Fruit fly (Drosophila melanogaster) whole organism, embryonic: Measurements from ENCODE around the gene Ucp4A.

Experiments used
- Asciz ChIP-seq: fragments of 200-800 bp; sonication (Bioruptor generic); optimal IDR thresholded peaks from 2 replicates; lab custom pipeline; 2017; ENCODE audit warnings: missing biosample characterization, mild to moderate bottlenecking, missing genetic modification characterization, missing genetic modification reagents
- Atf3 ChIP-seq: fragments of 200-800 bp; sonication (Bioruptor generic); optimal IDR thresholded peaks from 3 replicates; lab custom pipeline; 2016; ENCODE audit warnings: missing biosample characterization, missing genetic modification characterization
- BEAF-32 ChIP-seq: fragments of 200-800 bp; sonication (Bioruptor generic); optimal IDR thresholded peaks from 3 replicates; lab custom pipeline; 2017; ENCODE audit warnings: missing biosample characterization, missing genetic modification characterization, mild to moderate bottlenecking, moderate library complexity, missing genetic modification reagents
- Bdp1 ChIP-seq: fragments of 200-800 bp; sonication (Bioruptor generic); optimal IDR thresholded peaks from 3 replicates; lab custom pipeline; 2016; ENCODE audit warnings: missing biosample characterization, missing genetic modification characterization
- Blimp-1 ChIP-seq: fragments of 200-800 bp; sonication (Bioruptor generic); optimal IDR thresholded peaks from 3 replicates; lab custom pipeline; 2018; ENCODE audit warnings: missing biosample characterization, missing genetic modification characterization, mild to moderate bottlenecking, moderate library complexity, missing genetic modification reagents
- CG10267 ChIP-seq: fragments of 200-800 bp; sonication (Bioruptor generic); optimal IDR thresholded peaks from 2 replicates; lab custom pipeline; 2018; ENCODE audit warnings: missing biosample characterization, mild to moderate bottlenecking, missing genetic modification characterization, moderate library complexity
- CG10462 ChIP-seq: fragments of 200-800 bp; sonication (Bioruptor generic); optimal IDR thresholded peaks from 2 replicates; lab custom pipeline; 2016; ENCODE audit warnings: missing biosample characterization, missing genetic modification characterization
- CG12299 ChIP-seq: fragments of 200-800 bp; sonication (Bioruptor generic); optimal IDR thresholded peaks from 2 replicates; lab custom pipeline; 2018; ENCODE audit warnings: missing biosample characterization, mild to moderate bottlenecking, missing genetic modification characterization
- CG12659 ChIP-seq: fragments of 200-800 bp; sonication (Bioruptor generic); optimal IDR thresholded peaks from 3 replicates; lab custom pipeline; 2017; ENCODE audit warnings: mild to moderate bottlenecking, missing biosample characterization, missing genetic modification reagents, missing genetic modification characterization
- CG1529 ChIP-seq: fragments of 200-800 bp; sonication (Bioruptor generic); optimal IDR thresholded peaks from 3 replicates; lab custom pipeline; 2018; ENCODE audit warnings: missing biosample characterization, missing genetic modification characterization
- CG17802 ChIP-seq: fragments of 200-800 bp; sonication (Bioruptor generic); optimal IDR thresholded peaks from 2 replicates; lab custom pipeline; 2018; ENCODE audit warnings: missing biosample characterization, mild to moderate bottlenecking, missing genetic modification characterization, moderate library complexity
- CG18476 ChIP-seq: fragments of 200-800 bp; sonication (Bioruptor generic); optimal IDR thresholded peaks from 2 replicates; lab custom pipeline; 2016; ENCODE audit warnings: missing biosample characterization, mild to moderate bottlenecking, missing genetic modification characterization
- CG2116 ChIP-seq: fragments of 200-800 bp; sonication (Bioruptor generic); optimal IDR thresholded peaks from 3 replicates; lab custom pipeline; 2018; ENCODE audit warnings: missing biosample characterization, mild to moderate bottlenecking, missing genetic modification characterization
- CG3281 ChIP-seq: fragments of 200-800 bp; sonication (Bioruptor generic); optimal IDR thresholded peaks from 3 replicates; lab custom pipeline; 2017; ENCODE audit warnings: missing biosample characterization, mild to moderate bottlenecking, missing genetic modification characterization
- CG34422 ChIP-seq: fragments of 200-800 bp; sonication (Bioruptor generic); IDR thresholded peaks from 3 replicates; pipeline ENCODE4 v1.3.6; 2022; ENCODE audit warnings: missing biosample characterization, missing genetic modification characterization
- CG3726 ChIP-seq: fragments of 200-800 bp; sonication (Bioruptor generic); IDR thresholded peaks from 3 replicates; pipeline ENCODE4, ENCODE4 v1.3.6; 2022; ENCODE audit warnings: missing biosample characterization, missing genetic modification characterization
- CG42726 ChIP-seq: fragments of 200-800 bp; sonication (Bioruptor generic); IDR thresholded peaks from 2 replicates; pipeline ENCODE4 v1.3.6; 2022; ENCODE audit warnings: missing biosample characterization, missing genetic modification characterization; ENCODE audit not compliant: partially characterized antibody
- CG4360 ChIP-seq: fragments of 200-800 bp; sonication (Bioruptor generic); IDR thresholded peaks from 2 replicates; pipeline ENCODE4 v1.3.6; 2022; ENCODE audit warnings: missing biosample characterization, missing genetic modification characterization
- CG9797 ChIP-seq: fragments of 200-800 bp; sonication (Bioruptor generic); optimal IDR thresholded peaks from 3 replicates; lab custom pipeline; 2018; ENCODE audit warnings: missing biosample characterization, mild to moderate bottlenecking, missing genetic modification characterization
- CG9876 ChIP-seq: fragments of 200-800 bp; sonication (Bioruptor generic); optimal IDR thresholded peaks from 2 replicates; lab custom pipeline; 2016; ENCODE audit warnings: missing biosample characterization, missing genetic modification characterization
- Dbx ChIP-seq: fragments of 200-800 bp; sonication (Bioruptor generic); IDR thresholded peaks from 3 replicates; pipeline ENCODE4 v1.3.6; 2022; ENCODE audit warnings: missing biosample characterization, missing genetic modification characterization
- Dip2 ChIP-seq: fragments of 200-800 bp; sonication (Bioruptor generic); IDR thresholded peaks from 2 replicates; pipeline ENCODE4 v1.3.6; 2022; ENCODE audit warnings: missing biosample characterization, missing genetic modification characterization
- Fer1 ChIP-seq: fragments of 200-800 bp; sonication (Bioruptor generic); optimal IDR thresholded peaks from 2 replicates; lab custom pipeline; 2017; ENCODE audit warnings: missing biosample characterization, mild to moderate bottlenecking, missing genetic modification characterization
- HHEX ChIP-seq: fragments of 200-800 bp; sonication (Bioruptor generic); optimal IDR thresholded peaks from 3 replicates; lab custom pipeline; 2017; ENCODE audit warnings: missing biosample characterization, mild to moderate bottlenecking, missing genetic modification characterization, missing genetic modification reagents
- HLHmδ ChIP-seq: fragments of 200-800 bp; sonication (Bioruptor generic); optimal IDR thresholded peaks from 2 replicates; lab custom pipeline; 2018; ENCODE audit warnings: missing biosample characterization, mild to moderate bottlenecking, missing genetic modification characterization, moderate library complexity
- Med ChIP-seq: fragments of 200-800 bp; sonication (Bioruptor generic); peaks from one replicate; lab custom pipeline; 2016; ENCODE audit warnings: missing biosample characterization, missing genetic modification characterization, mild to moderate bottlenecking, inconsistent platforms, moderate library complexity
- Nf-YC ChIP-seq: fragments of 200-800 bp; optimal IDR thresholded peaks from 3 replicates; lab custom pipeline; 2019; ENCODE audit warnings: missing biosample characterization, mild to moderate bottlenecking, missing genetic modification characterization, moderate library complexity
- PHDP ChIP-seq: fragments of 200-800 bp; sonication (Bioruptor generic); optimal IDR thresholded peaks from 3 replicates; lab custom pipeline; 2018; ENCODE audit warnings: missing biosample characterization, mild to moderate bottlenecking, missing genetic modification characterization, moderate library complexity
- Ptx1 ChIP-seq: fragments of 200-800 bp; sonication (Bioruptor generic); IDR thresholded peaks from 2 replicates; pipeline ENCODE4 v1.3.6; 2022; ENCODE audit warnings: missing biosample characterization, missing genetic modification characterization
- Sin3A ChIP-seq: fragments of >200 bp; optimal IDR thresholded peaks from 2 replicates; lab custom pipeline; 2018
- Sry-δ ChIP-seq: fragments of 200-800 bp; sonication (Bioruptor generic); optimal IDR thresholded peaks from 2 replicates; lab custom pipeline; 2016; ENCODE audit warnings: missing biosample characterization, missing genetic modification characterization
- Tbp ChIP-seq: fragments of >200 bp; optimal IDR thresholded peaks from 2 replicates; lab custom pipeline; 2018; ENCODE audit warnings: missing biosample characterization, missing genetic modification characterization
- bsh ChIP-seq, 2 experiments: fragments of 200-800 bp; sonication (Bioruptor generic); optimal IDR thresholded peaks; 2 replicates each; lab custom pipeline; 2017 to 2018; ENCODE audit warnings: mild to moderate bottlenecking in 2 of 2, missing biosample characterization in 2 of 2, missing genetic modification characterization in 2 of 2, moderate library complexity in 1 of 2
- cad ChIP-seq: fragments of >200 bp; optimal IDR thresholded peaks from 2 replicates; lab custom pipeline; 2017; ENCODE audit warnings: missing biosample characterization, missing genetic modification characterization
- cato ChIP-seq: fragments of 200-800 bp; sonication (Bioruptor generic); optimal IDR thresholded peaks from 2 replicates; lab custom pipeline; 2016; ENCODE audit warnings: missing biosample characterization, missing genetic modification characterization, borderline replicate concordance
- da ChIP-seq: fragments of 200-800 bp; sonication (Bioruptor generic); optimal IDR thresholded peaks from 2 replicates; lab custom pipeline; 2016; ENCODE audit warnings: missing biosample characterization, missing genetic modification characterization
- dan ChIP-seq: fragments of 200-800 bp; sonication (Bioruptor generic); IDR thresholded peaks from 2 replicates; pipeline ENCODE4 v1.3.6; 2022; ENCODE audit warnings: missing biosample characterization, missing genetic modification characterization
- dmrt11E ChIP-seq: fragments of 200-800 bp; sonication (Bioruptor generic); optimal IDR thresholded peaks from 3 replicates; lab custom pipeline; 2018; ENCODE audit warnings: missing biosample characterization, mild to moderate bottlenecking, missing genetic modification characterization, moderate library complexity
- fd3F ChIP-seq: fragments of 200-800 bp; sonication (Bioruptor generic); optimal IDR thresholded peaks from 2 replicates; lab custom pipeline; 2018; ENCODE audit warnings: missing biosample characterization, mild to moderate bottlenecking, missing genetic modification characterization, moderate library complexity
- gcm2 ChIP-seq: fragments of 200-800 bp; sonication (Bioruptor generic); optimal IDR thresholded peaks from 2 replicates; lab custom pipeline; 2016; ENCODE audit warnings: missing biosample characterization, missing genetic modification characterization
- grau ChIP-seq: fragments of 200-800 bp; optimal IDR thresholded peaks from 3 replicates; lab custom pipeline; 2019; ENCODE audit warnings: missing biosample characterization, mild to moderate bottlenecking, missing genetic modification characterization, moderate library complexity
- gro ChIP-seq: fragments of 200-800 bp; sonication (Bioruptor generic); optimal IDR thresholded peaks from 2 replicates; lab custom pipeline; 2016; ENCODE audit warnings: missing biosample characterization, missing genetic modification characterization
- hth ChIP-seq: fragments of >200 bp; optimal IDR thresholded peaks from 2 replicates; lab custom pipeline; 2017; ENCODE audit warnings: inconsistent platforms
- lola ChIP-seq, 3 experiments: fragments of >200 bp in 2 of 3; fragments of 200-800 bp in 1 of 3; sonication (Bioruptor generic) in 1 of 3; optimal IDR thresholded peaks; 2 replicates each; lab custom pipeline; 2017 to 2019; ENCODE audit warnings: missing biosample characterization in 3 of 3, missing genetic modification characterization in 3 of 3, mild to moderate bottlenecking in 1 of 3, moderate library complexity in 1 of 3
- nmo ChIP-seq: fragments of 200-800 bp; sonication (Bioruptor generic); optimal IDR thresholded peaks from 2 replicates; lab custom pipeline; 2018; ENCODE audit warnings: missing biosample characterization, mild to moderate bottlenecking, missing genetic modification characterization, moderate library complexity
- peb ChIP-seq: fragments of 200-800 bp; sonication (Bioruptor generic); IDR thresholded peaks from 2 replicates; pipeline ENCODE4 v1.3.6; 2022; ENCODE audit warnings: missing biosample characterization, missing genetic modification characterization
- sens ChIP-seq: fragments of 200-800 bp; sonication (Bioruptor generic); peaks from one replicate; lab custom pipeline; 2016; ENCODE audit warnings: missing biosample characterization, missing genetic modification characterization
- sima ChIP-seq: fragments of 200-800 bp; sonication (Bioruptor generic); optimal IDR thresholded peaks from 2 replicates; lab custom pipeline; 2016; ENCODE audit warnings: missing biosample characterization, missing genetic modification characterization
- tna ChIP-seq: fragments of 200-800 bp; sonication (Bioruptor generic); IDR thresholded peaks from 2 replicates; pipeline ENCODE4 v1.3.6; 2022; ENCODE audit warnings: missing biosample characterization, missing genetic modification characterization; ENCODE audit not compliant: partially characterized antibody
- trem ChIP-seq: fragments of 200-800 bp; optimal IDR thresholded peaks from 3 replicates; lab custom pipeline; 2019; ENCODE audit warnings: missing biosample characterization, mild to moderate bottlenecking, missing genetic modification characterization, moderate library complexity
- ttk ChIP-seq: fragments of 200-800 bp; sonication (Bioruptor generic); IDR thresholded peaks from 2 replicates; pipeline ENCODE4 v2.1.2; 2022; ENCODE audit warnings: missing biosample characterization, missing genetic modification characterization
- wek ChIP-seq: fragments of 200-800 bp; sonication (Bioruptor generic); optimal IDR thresholded peaks from 3 replicates; lab custom pipeline; 2018; ENCODE audit warnings: missing biosample characterization, mild to moderate bottlenecking, missing genetic modification characterization, moderate library complexity

Ucp4A gene

DNA sequence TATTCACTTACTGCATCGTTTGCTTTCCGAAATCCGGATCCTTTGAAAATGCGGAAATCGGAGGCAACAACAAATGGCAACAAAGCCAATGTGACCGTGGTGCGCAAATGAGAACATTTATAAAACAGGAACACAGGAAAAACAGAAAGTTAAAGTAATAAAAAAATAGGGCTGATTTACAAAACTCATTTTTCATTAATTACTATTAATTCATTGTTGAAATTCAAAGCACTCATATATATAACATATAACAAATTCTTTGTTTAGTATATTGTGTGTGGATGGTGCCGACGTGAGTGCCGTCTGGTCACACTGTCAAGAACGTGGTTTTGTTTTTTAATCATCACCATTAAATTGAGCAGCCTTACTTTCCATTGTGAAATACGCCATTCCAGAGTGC, 16.0 kb downstream of the Ucp4A start, which contains the start of the genes Arp8 and CG6769 (continued):
- peak; percentile 52 for TF ChIP-seq CG10267 (tag; lab: Kevin White, UChicago)
- TF ChIP-seq sens (GFP tag; lab: Kevin White, UChicago): peak; percentile 58
- TF ChIP-seq Fer1: peak; percentile 45
- TF ChIP-seq Sry-δ (GFP tag; lab: Kevin White, UChicago): peak; percentile 14
- peak; percentile 68 for TF ChIP-seq trem
- no peak for TF ChIP-seq cad (GFP tag; lab: Kevin White, UChicago)
- TF ChIP-seq Dbx (GFP tag; lab: Robert Waterston, UW): no peak
- no peak for TF ChIP-seq Dip2 (GFP tag; lab: Robert Waterston, UW)
- peak; percentile 80 for TF ChIP-seq CG9797 (GFP tag; lab: Kevin White, UChicago)
- TF ChIP-seq Bdp1 (GFP tag; lab: Kevin White, UChicago): no peak
- TF ChIP-seq hth (lab: Kevin White, UChicago): no peak
- peak; percentile 82 for TF ChIP-seq Med (GFP tag; lab: Kevin White, UChicago)
- TF ChIP-seq BEAF-32 (GFP tag; lab: Kevin White, UChicago): peak; percentile 43
- TF ChIP-seq CG10462 (GFP tag; lab: Kevin White, UChicago): no peak
- TF ChIP-seq lola (GFP tag; optimal IDR thresholded peaks at IDR 0.05; lab: Kevin White, UChicago): peak in 1 of 3 experiments; percentile 33
- TF ChIP-seq HLHmδ: no peak
- no peak for TF ChIP-seq Atf3 (GFP tag; lab: Kevin White, UChicago)
- TF ChIP-seq gcm2 (GFP tag; lab: Kevin White, UChicago): no peak
- no peak for TF ChIP-seq dmrt11E (tag; lab: Kevin White, UChicago)
- TF ChIP-seq CG12659: peak; percentile 32
- no peak for TF ChIP-seq Tbp (GFP tag; lab: Kevin White, UChicago)
- TF ChIP-seq grau (tag; lab: Kevin White, UChicago): peak; percentile 57
- TF ChIP-seq CG3281: no peak
- TF ChIP-seq tna: no peak
- TF ChIP-seq HHEX: no peak
- TF ChIP-seq CG3726 (GFP tag; lab: Robert Waterston, UW): no peak
- peak; percentile 12 for TF ChIP-seq nmo
- TF ChIP-seq Nf-YC: no peak
- TF ChIP-seq gro (GFP tag; lab: Kevin White, UChicago): no peak
- TF ChIP-seq dan: no peak
- TF ChIP-seq PHDP (tag; lab: Kevin White, UChicago): peak; percentile 2
- no peak for TF ChIP-seq da (GFP tag; lab: Kevin White, UChicago)
- TF ChIP-seq fd3F (GFP tag; lab: Kevin White, UChicago): no peak
- TF ChIP-seq cato (GFP tag; lab: Kevin White, UChicago): peak; percentile 16
- no peak for TF ChIP-seq bsh (GFP tag; optimal IDR thresholded peaks at IDR 0.05; lab: Kevin White, UChicago)
- no peak for TF ChIP-seq CG9876
- no peak for TF ChIP-seq CG34422
- TF ChIP-seq CG42726 (GFP tag; lab: Robert Waterston, UW): no peak
- peak; percentile 17 for TF ChIP-seq CG12299 (tag; lab: Kevin White, UChicago)
- TF ChIP-seq CG1529: no peak
- no peak for TF ChIP-seq ttk (GFP tag; lab: Robert Waterston, UW)
- TF ChIP-seq Ptx1 (GFP tag; lab: Robert Waterston, UW): no peak
- no peak for TF ChIP-seq CG17802 (tag; lab: Kevin White, UChicago)
- TF ChIP-seq Sin3A (lab: Kevin White, UChicago): peak; percentile 36
- no peak for TF ChIP-seq peb (GFP tag; lab: Robert Waterston, UW)
- TF ChIP-seq Asciz (GFP tag; lab: Kevin White, UChicago): no peak
- TF ChIP-seq Blimp-1: no peak
- peak; percentile 53 for TF ChIP-seq CG2116 (GFP tag; lab: Kevin White, UChicago)
- no peak for TF ChIP-seq CG18476 (GFP tag; lab: Kevin White, UChicago)
- peak; percentile 27; the same call in 1 of the 2 replicates for TF ChIP-seq CG4360 (GFP tag; lab: Robert Waterston, UW)
- no peak for TF ChIP-seq wek (GFP tag; lab: Kevin White, UChicago)
- no peak for TF ChIP-seq sima (GFP tag; lab: Kevin White, UChicago)
